Worm (Caenorhabditis elegans): ENCODE measurements around the gene W09H1.4.
A peak's percentile ranks its signal among the peaks of the same experiment; 100 is the strongest.

The W09H1.4 gene

ce11 chrII:13170696-13171095, 12.6 kb upstream of the W09H1.4 start:
- no peak for TF ChIP-seq Y53G8AR.9 (GFP tag; conservative IDR thresholded peaks at IDR 0.05)
- peak; percentile 67; the same call in 1 of the 2 replicates for TF ChIP-seq zfh-2 (GFP tag; conservative IDR thresholded peaks at IDR 0.05)
- TF ChIP-seq egrh-3 (GFP tag; IDR thresholded peaks at IDR 0.05) = peak; percentile 48; the same call in 1 of the 2 replicates
- no peak for TF ChIP-seq lir-1 (GFP tag; conservative IDR thresholded peaks at IDR 0.05)
- TF ChIP-seq hlh-12 (tag; optimal IDR thresholded peaks at IDR 0.05) = no peak

- TF ChIP-seq egrh-3 (GFP tag; IDR thresholded peaks at IDR 0.05) (peak; percentile 16; the same call in 1 of the 2 replicates), lin-35 (GFP tag; optimal IDR thresholded peaks at IDR 0.05) (no peak), ztf-28 (GFP tag; IDR thresholded peaks at IDR 0.05) (no peak), zfh-2 (GFP tag; conservative IDR thresholded peaks at IDR 0.05) (peak; percentile 67; the same call in 1 of the 2 replicates), him-1 (tag; optimal IDR thresholded peaks at IDR 0.05) (no peak)
Observed at ce11 chrII:13174435-13174834, 8.9 kb upstream of the W09H1.4 start.

- no peak for TF ChIP-seq F22D6.2 (tag; optimal IDR thresholded peaks at IDR 0.05)
- TF ChIP-seq C17E4.6 (GFP tag; IDR thresholded peaks at IDR 0.05) = no peak
- no peak for TF ChIP-seq bed-1 (GFP tag; IDR thresholded peaks at IDR 0.05)
- no peak for TF ChIP-seq F57C9.4 (tag; optimal IDR thresholded peaks at IDR 0.05)
- TF ChIP-seq dpl-1 (GFP tag; optimal IDR thresholded peaks at IDR 0.05) = no peak
- TF ChIP-seq rcor-1 (GFP tag; IDR thresholded peaks at IDR 0.05) = no peak
- no peak for TF ChIP-seq mes-4 (tag; optimal IDR thresholded peaks at IDR 0.05)
- no peak for TF ChIP-seq B0035.1 (tag; optimal IDR thresholded peaks at IDR 0.05)
- no peak for TF ChIP-seq lsy-27 (tag; optimal IDR thresholded peaks at IDR 0.05; ENCODE audit: borderline replicate concordance, insufficient read depth)
- no peak for TF ChIP-seq hlh-12 (tag; optimal IDR thresholded peaks at IDR 0.05)
- no peak for TF ChIP-seq zfh-2 (GFP tag; conservative IDR thresholded peaks at IDR 0.05)
- no peak for TF ChIP-seq ztf-6 (GFP tag; IDR thresholded peaks at IDR 0.05)
- TF ChIP-seq nhr-90 (tag; optimal IDR thresholded peaks at IDR 0.05) = no peak
- TF ChIP-seq ceh-79 (tag; optimal IDR thresholded peaks at IDR 0.05) = no peak
- TF ChIP-seq attf-6 (GFP tag; IDR thresholded peaks at IDR 0.05) = no peak
- TF ChIP-seq gei-17 (GFP tag; optimal IDR thresholded peaks at IDR 0.05) = no peak
- no peak for TF ChIP-seq lin-26 (GFP tag; IDR thresholded peaks at IDR 0.05)
- TF ChIP-seq B0019.2 (GFP tag; conservative IDR thresholded peaks at IDR 0.05) = no peak
Observed at ce11 chrII:13181465-13181864, 1.9 kb upstream of the W09H1.4 start, which contains the start of gene W09H1.1. W09H1.1 (minus strand) TSS chrII:13181565.

ce11 chrII:13182295-13182694, 1.0 kb upstream of the W09H1.4 start:
- TF ChIP-seq zfh-2 (GFP tag; conservative IDR thresholded peaks at IDR 0.05) = peak; percentile 72
- peak; percentile 33; the same call in 1 of the 2 replicates for TF ChIP-seq egrh-3 (GFP tag; IDR thresholded peaks at IDR 0.05)

ce11 chrII:13184129-13184528, 801 bp downstream of the W09H1.4 start, which contains the start of gene W09H1.3:
W09H1.3 (plus strand) TSS chrII:13184429.
- TF ChIP-seq C17E4.6 (GFP tag; IDR thresholded peaks at IDR 0.05) (no peak), tbx-9 (tag; optimal IDR thresholded peaks at IDR 0.05; ENCODE audit: borderline replicate concordance) (no peak), ztf-26 (tag; optimal IDR thresholded peaks at IDR 0.05) (no peak), ama-1 (optimal IDR thresholded peaks at IDR 0.05) (no peak), ama-1 (GFP tag; optimal IDR thresholded peaks at IDR 0.05) (no peak), nhr-120 (GFP tag; IDR thresholded peaks at IDR 0.05) (no peak), mel-28 (tag; optimal IDR thresholded peaks at IDR 0.05; ENCODE audit: borderline replicate concordance) (no peak), attf-5 (GFP tag; optimal IDR thresholded peaks at IDR 0.05) (no peak), Y95B8A.8 (GFP tag; IDR thresholded peaks at IDR 0.05) (no peak), nhr-80 (tag; optimal IDR thresholded peaks at IDR 0.05) (no peak)

Measured in whole organism, young adult.